Fruit fly (Drosophila melanogaster) whole organism, prepupa: ENCODE results near the gene Spindly.

Experiments used
- Blimp-1 ChIP-seq: fragments of 200-800 bp; sonication (Bioruptor generic); optimal IDR thresholded peaks from 3 replicates; lab custom pipeline; 2017; ENCODE audit warnings: missing biosample characterization, missing genetic modification characterization, mild to moderate bottlenecking, moderate library complexity, missing genetic modification reagents
- CG10669 ChIP-seq: fragments of 200-800 bp; sonication (Bioruptor generic); optimal IDR thresholded peaks from 3 replicates; lab custom pipeline; 2018; ENCODE audit warnings: missing biosample characterization, mild to moderate bottlenecking, missing genetic modification characterization, moderate library complexity
- CG11294 ChIP-seq: fragments of 200-800 bp; sonication (Bioruptor generic); IDR thresholded peaks from 2 replicates; pipeline ENCODE4 v1.3.6; 2022; ENCODE audit warnings: missing biosample characterization, missing genetic modification characterization
- CG11902 ChIP-seq: fragments of 200-800 bp; sonication (Bioruptor generic); optimal IDR thresholded peaks from 3 replicates; lab custom pipeline; 2016; ENCODE audit warnings: missing biosample characterization, missing genetic modification characterization
- CG1621 ChIP-seq: fragments of 200-800 bp; sonication (Bioruptor generic); optimal IDR thresholded peaks from 3 replicates; lab custom pipeline; 2018; ENCODE audit warnings: missing biosample characterization, mild to moderate bottlenecking, missing genetic modification characterization
- CG31627 ChIP-seq: fragments of 200-800 bp; sonication (Bioruptor generic); optimal IDR thresholded peaks from 3 replicates; lab custom pipeline; 2016; ENCODE audit warnings: missing biosample characterization, missing genetic modification characterization
- CG32006 ChIP-seq: fragments of 200-800 bp; sonication (Bioruptor generic); optimal IDR thresholded peaks from 3 replicates; lab custom pipeline; 2017; ENCODE audit warnings: missing biosample characterization, mild to moderate bottlenecking, missing genetic modification characterization
- CG34406 ChIP-seq: fragments of 200-800 bp; sonication (Bioruptor generic); optimal IDR thresholded peaks from 3 replicates; lab custom pipeline; 2016; ENCODE audit warnings: missing biosample characterization, missing genetic modification characterization
- CG3919 ChIP-seq: fragments of 200-800 bp; sonication (Bioruptor generic); optimal IDR thresholded peaks from 3 replicates; lab custom pipeline; 2016; ENCODE audit warnings: missing biosample characterization, missing genetic modification characterization
- CG4318 ChIP-seq: fragments of 200-800 bp; sonication (Bioruptor generic); optimal IDR thresholded peaks from 3 replicates; lab custom pipeline; 2017; ENCODE audit warnings: missing biosample characterization, mild to moderate bottlenecking, missing genetic modification characterization
- CG6792 ChIP-seq: fragments of 200-800 bp; sonication (Bioruptor generic); optimal IDR thresholded peaks from 3 replicates; lab custom pipeline; 2016; ENCODE audit warnings: missing biosample characterization, missing genetic modification characterization
- CG6808 ChIP-seq: fragments of 200-800 bp; sonication (Bioruptor generic); optimal IDR thresholded peaks from 3 replicates; lab custom pipeline; 2017; ENCODE audit warnings: missing biosample characterization, missing genetic modification characterization, mild to moderate bottlenecking, moderate library complexity, missing genetic modification reagents
- CG6854 ChIP-seq: fragments of 200-800 bp; sonication (Bioruptor generic); optimal IDR thresholded peaks from 2 replicates; lab custom pipeline; 2017; ENCODE audit warnings: missing biosample characterization, mild to moderate bottlenecking, missing genetic modification characterization
- CG7368 ChIP-seq: fragments of 200-800 bp; sonication (Bioruptor generic); optimal IDR thresholded peaks from 3 replicates; lab custom pipeline; 2016; ENCODE audit warnings: missing biosample characterization, missing genetic modification characterization
- CG8119 ChIP-seq: fragments of 200-800 bp; sonication (Bioruptor generic); IDR thresholded peaks from 3 replicates; pipeline ENCODE4 v1.3.6; 2022; ENCODE audit warnings: missing biosample characterization, missing genetic modification characterization
- CG8319 ChIP-seq: fragments of 200-800 bp; sonication (Bioruptor generic); optimal IDR thresholded peaks from 3 replicates; lab custom pipeline; 2016; ENCODE audit warnings: missing biosample characterization, missing genetic modification characterization
- CG8632 ChIP-seq: fragments of 200-800 bp; sonication (Bioruptor generic); optimal IDR thresholded peaks from 3 replicates; lab custom pipeline; 2016; ENCODE audit warnings: missing biosample characterization, missing genetic modification characterization
- Eip75B ChIP-seq: fragments of 200-800 bp; sonication (Bioruptor generic); optimal IDR thresholded peaks from 3 replicates; lab custom pipeline; 2016; ENCODE audit warnings: missing biosample characterization, missing genetic modification characterization
- Eip78C ChIP-seq: fragments of 200-800 bp; sonication (Bioruptor generic); peaks from one replicate; lab custom pipeline; 2016; ENCODE audit warnings: missing biosample characterization, missing genetic modification characterization
- Eip93F ChIP-seq: fragments of 200-800 bp; sonication (Bioruptor generic); optimal IDR thresholded peaks from 2 replicates; lab custom pipeline; 2016; ENCODE audit warnings: missing biosample characterization, mild to moderate bottlenecking, missing genetic modification characterization
- Ets21C ChIP-seq: fragments of 200-800 bp; sonication (Bioruptor generic); optimal IDR thresholded peaks from 3 replicates; lab custom pipeline; 2016; ENCODE audit warnings: missing biosample characterization, missing genetic modification characterization
- Gug ChIP-seq: fragments of 200-800 bp; sonication (Bioruptor generic); IDR thresholded peaks from 2 replicates; pipeline ENCODE4 v1.3.6; 2022; ENCODE audit warnings: missing biosample characterization, missing genetic modification characterization
- Hr39 ChIP-seq: fragments of 200-800 bp; sonication (Bioruptor generic); optimal IDR thresholded peaks from 2 replicates; lab custom pipeline; 2016; ENCODE audit warnings: missing biosample characterization, missing genetic modification characterization
- Met ChIP-seq: fragments of 200-800 bp; sonication (Bioruptor generic); optimal IDR thresholded peaks from 3 replicates; lab custom pipeline; 2016; ENCODE audit warnings: missing biosample characterization, missing genetic modification characterization
- OdsH ChIP-seq: fragments of 200-800 bp; sonication (Bioruptor generic); optimal IDR thresholded peaks from 3 replicates; lab custom pipeline; 2016; ENCODE audit warnings: missing biosample characterization, missing genetic modification characterization
- Smox ChIP-seq: fragments of 200-800 bp; sonication (Bioruptor generic); optimal IDR thresholded peaks from 3 replicates; lab custom pipeline; 2016; ENCODE audit warnings: missing biosample characterization, missing genetic modification characterization
- Sox102F ChIP-seq: fragments of 200-800 bp; sonication (Bioruptor generic); optimal IDR thresholded peaks from 2 replicates; lab custom pipeline; 2016; ENCODE audit warnings: missing biosample characterization, mild to moderate bottlenecking, missing genetic modification characterization
- Sox14 ChIP-seq: fragments of 200-800 bp; sonication (Bioruptor generic); optimal IDR thresholded peaks from 3 replicates; lab custom pipeline; 2016; ENCODE audit warnings: missing biosample characterization, missing genetic modification characterization
- Sox15 ChIP-seq: fragments of 200-800 bp; sonication (Bioruptor generic); optimal IDR thresholded peaks from 3 replicates; lab custom pipeline; 2016; ENCODE audit warnings: missing biosample characterization, missing genetic modification characterization
- achi ChIP-seq: fragments of 200-800 bp; sonication (Bioruptor generic); optimal IDR thresholded peaks from 3 replicates; lab custom pipeline; 2016; ENCODE audit warnings: missing biosample characterization, missing genetic modification characterization
- acj6 ChIP-seq: fragments of 200-800 bp; sonication (Bioruptor generic); optimal IDR thresholded peaks from 3 replicates; lab custom pipeline; 2016; ENCODE audit warnings: missing biosample characterization, missing genetic modification characterization
- cyc ChIP-seq: fragments of 200-800 bp; sonication (Bioruptor generic); optimal IDR thresholded peaks from 3 replicates; lab custom pipeline; 2016; ENCODE audit warnings: missing biosample characterization, missing genetic modification characterization
- dac ChIP-seq: fragments of 200-800 bp; sonication (Bioruptor generic); optimal IDR thresholded peaks from 2 replicates; lab custom pipeline; 2017; ENCODE audit warnings: missing biosample characterization, mild to moderate bottlenecking, missing genetic modification characterization
- dsx ChIP-seq: fragments of 200-800 bp; optimal IDR thresholded peaks from 3 replicates; lab custom pipeline; 2019; ENCODE audit warnings: missing biosample characterization, mild to moderate bottlenecking, missing genetic modification characterization, moderate library complexity; ENCODE audit not compliant: poor library complexity, severe bottlenecking
- eg ChIP-seq: fragments of 200-800 bp; sonication (Bioruptor generic); IDR thresholded peaks from 3 replicates; pipeline ENCODE4 v1.3.6; 2022; ENCODE audit warnings: missing biosample characterization, missing genetic modification characterization
- esn ChIP-seq: fragments of 200-800 bp; sonication (Bioruptor generic); optimal IDR thresholded peaks from 2 replicates; lab custom pipeline; 2016; ENCODE audit warnings: missing biosample characterization, mild to moderate bottlenecking, missing genetic modification characterization, moderate library complexity
- fd85E ChIP-seq: fragments of 200-800 bp; sonication (Bioruptor generic); optimal IDR thresholded peaks from 3 replicates; lab custom pipeline; 2016; ENCODE audit warnings: missing biosample characterization, missing genetic modification characterization
- lz ChIP-seq: fragments of 200-800 bp; sonication (Bioruptor generic); optimal IDR thresholded peaks from 3 replicates; lab custom pipeline; 2016; ENCODE audit warnings: missing biosample characterization, missing genetic modification characterization
- pdm3 ChIP-seq: fragments of 200-800 bp; sonication (Bioruptor generic); optimal IDR thresholded peaks from 3 replicates; lab custom pipeline; 2016; ENCODE audit warnings: missing biosample characterization, missing genetic modification characterization
- svp ChIP-seq: fragments of 200-800 bp; sonication (Bioruptor generic); peaks from one replicate; lab custom pipeline; 2016; ENCODE audit warnings: missing biosample characterization, missing genetic modification characterization
- topi ChIP-seq: fragments of 200-800 bp; sonication (Bioruptor generic); optimal IDR thresholded peaks from 3 replicates; lab custom pipeline; 2016; ENCODE audit warnings: missing biosample characterization, missing genetic modification characterization
- vri ChIP-seq: fragments of 200-800 bp; sonication (Bioruptor generic); optimal IDR thresholded peaks from 3 replicates; lab custom pipeline; 2016; ENCODE audit warnings: missing biosample characterization, mild to moderate bottlenecking, missing genetic modification characterization

Gene Spindly

DNA sequence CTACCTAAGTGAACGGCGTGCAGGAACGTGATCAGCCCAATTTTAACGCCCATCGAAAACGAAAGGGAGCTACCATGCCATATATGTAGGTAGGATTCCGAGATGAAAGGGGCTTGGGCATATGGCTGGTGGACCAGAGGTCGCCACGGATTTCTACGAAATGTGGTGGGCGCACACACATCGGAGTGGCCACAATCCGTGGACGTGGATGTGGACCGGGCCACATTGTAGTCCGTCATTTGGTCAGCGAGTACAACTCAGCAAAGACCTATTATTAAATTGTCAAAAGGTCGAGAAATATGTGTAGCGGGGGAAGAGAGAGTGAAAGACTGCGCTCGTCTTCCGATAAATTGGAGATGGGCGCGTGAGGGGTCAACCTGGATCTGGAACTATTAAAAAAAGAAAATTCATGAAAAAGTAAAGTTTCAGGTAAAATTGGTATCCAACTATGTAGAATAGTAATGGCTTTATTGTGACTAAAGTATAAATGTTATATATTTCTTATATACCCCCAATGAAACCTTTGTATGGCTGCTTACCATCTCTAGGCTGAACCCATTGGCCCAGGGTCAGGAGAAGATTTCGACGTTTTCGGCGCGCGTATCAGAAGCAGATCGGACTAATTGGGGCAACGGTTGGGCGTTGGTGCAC, 25.4 kb upstream of the Spindly start:
- TF ChIP-seq fd85E (GFP tag; lab: Kevin White, UChicago), result no peak
- TF ChIP-seq Gug (GFP tag; lab: Robert Waterston, UW), result no peak
- TF ChIP-seq cyc (GFP tag; lab: Kevin White, UChicago), result no peak
- TF ChIP-seq CG8119, result no peak
- peak; percentile 45 for TF ChIP-seq Eip78C
- peak; percentile 53 for TF ChIP-seq svp
- TF ChIP-seq CG4318 (GFP tag; lab: Kevin White, UChicago), result no peak

DNA sequence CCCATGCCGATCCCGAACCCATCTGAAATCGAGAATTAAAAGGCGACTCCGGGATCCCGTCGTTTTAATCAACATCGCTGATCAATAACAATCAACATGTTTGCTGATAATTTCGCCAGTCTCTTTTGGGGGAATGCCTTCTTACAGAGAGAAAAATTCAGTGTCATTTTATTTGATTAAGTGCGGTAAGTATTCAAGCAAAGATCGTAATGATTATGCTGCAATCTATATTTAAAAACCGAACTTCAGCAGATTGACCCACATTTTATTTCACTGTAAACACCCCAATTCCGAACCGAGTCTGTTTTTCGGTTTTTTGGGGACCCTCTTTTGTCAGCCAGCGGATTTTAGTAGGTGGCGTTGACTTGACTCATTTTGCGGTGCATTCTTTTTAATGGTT, 23.8 kb upstream of the Spindly start:
- TF ChIP-seq dac (GFP tag; lab: Kevin White, UChicago), result no peak
- TF ChIP-seq eg (GFP tag; lab: Robert Waterston, UW), result no peak
- no peak for TF ChIP-seq Gug (GFP tag; lab: Robert Waterston, UW)
- no peak for TF ChIP-seq dsx (GFP tag; lab: Kevin White, UChicago)
- TF ChIP-seq vri (GFP tag; lab: Kevin White, UChicago), result peak; percentile 51
- no peak for TF ChIP-seq CG8119
- TF ChIP-seq fd85E (GFP tag; lab: Kevin White, UChicago), result no peak
- peak; percentile 37 for TF ChIP-seq Eip75B (GFP tag; lab: Kevin White, UChicago)
- no peak for TF ChIP-seq CG6808
- peak; percentile 36 for TF ChIP-seq CG7368 (GFP tag; lab: Kevin White, UChicago)
- TF ChIP-seq Sox102F (GFP tag; lab: Kevin White, UChicago), result peak; percentile 73
- TF ChIP-seq Met (GFP tag; lab: Kevin White, UChicago), result peak; percentile 73
- TF ChIP-seq svp, result peak; percentile 86
- no peak for TF ChIP-seq CG11294 (GFP tag; lab: Robert Waterston, UW)
- TF ChIP-seq esn (GFP tag; lab: Kevin White, UChicago), result peak; percentile 78
- peak; percentile 26 for TF ChIP-seq acj6 (GFP tag; lab: Kevin White, UChicago)
- TF ChIP-seq CG32006, result no peak
- TF ChIP-seq Eip78C, result peak; percentile 77
- TF ChIP-seq CG8319 (GFP tag; lab: Kevin White, UChicago), result peak; percentile 21
- peak; percentile 57 for TF ChIP-seq Ets21C (GFP tag; lab: Kevin White, UChicago)
- TF ChIP-seq CG3919 (GFP tag; lab: Kevin White, UChicago), result peak; percentile 53
- TF ChIP-seq lz, result peak; percentile 72
- peak; percentile 67 for TF ChIP-seq Smox (GFP tag; lab: Kevin White, UChicago)
- TF ChIP-seq topi (GFP tag; lab: Kevin White, UChicago), result peak; percentile 72
- peak; percentile 30 for TF ChIP-seq achi (GFP tag; lab: Kevin White, UChicago)
- TF ChIP-seq CG8632 (GFP tag; lab: Kevin White, UChicago), result peak; percentile 26
- TF ChIP-seq pdm3 (GFP tag; lab: Kevin White, UChicago), result peak; percentile 41
- peak; percentile 78 for TF ChIP-seq Hr39 (GFP tag; lab: Kevin White, UChicago)
- TF ChIP-seq CG34406 (GFP tag; lab: Kevin White, UChicago), result peak; percentile 45
- peak; percentile 23 for TF ChIP-seq Sox14 (GFP tag; lab: Kevin White, UChicago)
- TF ChIP-seq CG11902 (GFP tag; lab: Kevin White, UChicago), result peak; percentile 34
- peak; percentile 76 for TF ChIP-seq CG31627 (GFP tag; lab: Kevin White, UChicago)
- TF ChIP-seq CG1621 (tag; lab: Kevin White, UChicago), result no peak
- no peak for TF ChIP-seq CG10669
- peak; percentile 50 for TF ChIP-seq Blimp-1 (GFP tag; lab: Kevin White, UChicago)
- TF ChIP-seq Sox15 (GFP tag; lab: Kevin White, UChicago), result no peak
- peak; percentile 43 for TF ChIP-seq CG6854 (GFP tag; lab: Kevin White, UChicago)
- TF ChIP-seq CG6792 (GFP tag; lab: Kevin White, UChicago), result peak; percentile 43
- peak; percentile 61 for TF ChIP-seq cyc (GFP tag; lab: Kevin White, UChicago)
- no peak for TF ChIP-seq OdsH (GFP tag; lab: Kevin White, UChicago)
- TF ChIP-seq Eip93F (GFP tag; lab: Kevin White, UChicago), result no peak
- TF ChIP-seq, all 60 proteins: peak for 27
